Fruit fly (Drosophila melanogaster) whole organism, embryonic: ENCODE measurements around the gene CG14227.

Experiments
- Aef1 ChIP-seq: fragments of 200-800 bp; sonication (Bioruptor generic); IDR thresholded peaks from 3 replicates; pipeline ENCODE4 v1.3.6; 2022; ENCODE audit warnings: missing biosample characterization, missing genetic modification characterization
- Awh ChIP-seq: fragments of 200-800 bp; sonication (Bioruptor generic); IDR thresholded peaks from 2 replicates; pipeline ENCODE4, ENCODE4 v1.3.6; 2022; ENCODE audit warnings: missing biosample characterization, missing genetic modification characterization
- C15 ChIP-seq: fragments of 200-800 bp; sonication (Bioruptor generic); IDR thresholded peaks from 3 replicates; pipeline ENCODE4 v1.3.6; 2022; ENCODE audit warnings: missing biosample characterization, missing genetic modification characterization
- CG10462 ChIP-seq: fragments of 200-800 bp; sonication (Bioruptor generic); optimal IDR thresholded peaks from 2 replicates; lab custom pipeline; 2016; ENCODE audit warnings: missing biosample characterization, missing genetic modification characterization
- CG10565 ChIP-seq: fragments of 200-800 bp; sonication (Bioruptor generic); optimal IDR thresholded peaks from 3 replicates; lab custom pipeline; 2016; ENCODE audit warnings: missing biosample characterization, mild to moderate bottlenecking, missing genetic modification characterization
- CG12391 ChIP-seq: fragments of 200-800 bp; sonication (Bioruptor generic); optimal IDR thresholded peaks from 3 replicates; lab custom pipeline; 2018; ENCODE audit warnings: missing biosample characterization, mild to moderate bottlenecking, missing genetic modification characterization, moderate library complexity
- CG13123 ChIP-seq: fragments of 200-800 bp; sonication (Bioruptor generic); optimal IDR thresholded peaks from 2 replicates; lab custom pipeline; 2016; ENCODE audit warnings: missing biosample characterization, missing genetic modification characterization
- CG13424 ChIP-seq: fragments of 200-800 bp; sonication (Bioruptor generic); optimal IDR thresholded peaks from 2 replicates; lab custom pipeline; 2019; ENCODE audit warnings: missing biosample characterization, mild to moderate bottlenecking, missing genetic modification characterization, moderate library complexity
- CG13775 ChIP-seq: fragments of 200-800 bp; sonication (Bioruptor generic); optimal IDR thresholded peaks from 3 replicates; lab custom pipeline; 2017; ENCODE audit warnings: missing biosample characterization, mild to moderate bottlenecking, missing genetic modification characterization
- CG14050 ChIP-seq: fragments of 200-800 bp; sonication (Bioruptor generic); IDR thresholded peaks from 3 replicates; pipeline ENCODE4 v1.3.6; 2022; ENCODE audit warnings: missing biosample characterization, missing genetic modification characterization
- CG15514 ChIP-seq: fragments of 200-800 bp; sonication (Bioruptor generic); optimal IDR thresholded peaks from 3 replicates; lab custom pipeline; 2017; ENCODE audit warnings: missing biosample characterization, missing genetic modification characterization, mild to moderate bottlenecking, moderate library complexity, missing genetic modification reagents
- CG17802 ChIP-seq: fragments of 200-800 bp; sonication (Bioruptor generic); optimal IDR thresholded peaks from 2 replicates; lab custom pipeline; 2018; ENCODE audit warnings: missing biosample characterization, mild to moderate bottlenecking, missing genetic modification characterization, moderate library complexity
- CG18619 ChIP-seq: fragments of 200-800 bp; sonication (Bioruptor generic); optimal IDR thresholded peaks from 3 replicates; lab custom pipeline; 2017; ENCODE audit warnings: missing biosample characterization, mild to moderate bottlenecking, missing genetic modification characterization
- CG2129 ChIP-seq: fragments of 200-800 bp; sonication (Bioruptor generic); IDR thresholded peaks from 2 replicates; pipeline ENCODE4 v1.3.6; 2022; ENCODE audit warnings: missing biosample characterization, missing genetic modification characterization; ENCODE audit not compliant: partially characterized antibody
- CG30431 ChIP-seq: fragments of 200-800 bp; sonication (Bioruptor generic); optimal IDR thresholded peaks from 2 replicates; lab custom pipeline; 2017; ENCODE audit warnings: missing biosample characterization, missing genetic modification characterization
- CG32532 ChIP-seq: fragments of 200-800 bp; sonication (Bioruptor generic); IDR thresholded peaks from 2 replicates; pipeline ENCODE4 v1.3.6; 2022; ENCODE audit warnings: missing biosample characterization, missing genetic modification characterization
- CG4820 ChIP-seq: fragments of 200-800 bp; sonication (Bioruptor generic); optimal IDR thresholded peaks from 3 replicates; lab custom pipeline; 2016; ENCODE audit warnings: missing biosample characterization, missing genetic modification characterization
- CG6683 ChIP-seq: fragments of 200-800 bp; sonication (Bioruptor generic); optimal IDR thresholded peaks from 2 replicates; lab custom pipeline; 2017; ENCODE audit warnings: missing biosample characterization, mild to moderate bottlenecking, missing genetic modification characterization, missing genetic modification reagents
- CG6854 ChIP-seq: fragments of 200-800 bp; sonication (Bioruptor generic); optimal IDR thresholded peaks from 3 replicates; lab custom pipeline; 2017; ENCODE audit warnings: missing biosample characterization, mild to moderate bottlenecking, missing genetic modification characterization
- CG7372 ChIP-seq: fragments of 200-800 bp; sonication (Bioruptor generic); IDR thresholded peaks from 2 replicates; pipeline ENCODE4 v1.3.6; 2022; ENCODE audit warnings: missing biosample characterization, missing genetic modification characterization
- CG7786 ChIP-seq: fragments of 200-800 bp; sonication (Bioruptor generic); optimal IDR thresholded peaks from 2 replicates; lab custom pipeline; 2016; ENCODE audit warnings: missing biosample characterization, missing genetic modification characterization
- Eip74EF ChIP-seq, 2 experiments: fragments of 200-800 bp in 1 of 2; fragments of >200 bp in 1 of 2; sonication (Bioruptor generic) in 1 of 2; optimal IDR thresholded peaks; 2 replicates each; lab custom pipeline; 2017 to 2019; ENCODE audit warnings: missing biosample characterization in 2 of 2, missing genetic modification characterization in 2 of 2, mild to moderate bottlenecking in 1 of 2, moderate library complexity in 1 of 2
- Jarid2 ChIP-seq: fragments of 200-800 bp; sonication (Bioruptor generic); optimal IDR thresholded peaks from 3 replicates; lab custom pipeline; 2017; ENCODE audit warnings: mild to moderate bottlenecking, missing biosample characterization, missing genetic modification reagents, missing genetic modification characterization
- Med ChIP-seq: fragments of 200-800 bp; sonication (Bioruptor generic); peaks from one replicate; lab custom pipeline; 2016; ENCODE audit warnings: missing biosample characterization, missing genetic modification characterization, mild to moderate bottlenecking, inconsistent platforms, moderate library complexity
- Nf-YC ChIP-seq: fragments of 200-800 bp; optimal IDR thresholded peaks from 3 replicates; lab custom pipeline; 2019; ENCODE audit warnings: missing biosample characterization, mild to moderate bottlenecking, missing genetic modification characterization, moderate library complexity
- Scr ChIP-seq: fragments of 200-800 bp; sonication (Bioruptor generic); IDR thresholded peaks from 2 replicates; pipeline ENCODE4 v1.3.6; 2022; ENCODE audit warnings: missing biosample characterization, missing genetic modification characterization; ENCODE audit not compliant: partially characterized antibody
- Spps ChIP-seq: fragments of 200-800 bp; sonication (Bioruptor generic); optimal IDR thresholded peaks from 2 replicates; lab custom pipeline; 2018; ENCODE audit warnings: missing biosample characterization, mild to moderate bottlenecking, missing genetic modification characterization
- Taf1 ChIP-seq: fragments of 200-800 bp; sonication (Bioruptor generic); IDR thresholded peaks from 2 replicates; pipeline ENCODE4 v1.3.6; 2022; ENCODE audit warnings: missing biosample characterization, missing genetic modification characterization
- Trl ChIP-seq, 3 experiments: fragments of >200 bp in 2 of 3; fragments of 200-800 bp in 1 of 3; sonication (Bioruptor generic) in 1 of 3; optimal IDR thresholded peaks; 2 replicates in 1 of 3; 3 replicates in 2 of 3; lab custom pipeline; 2016 to 2017; ENCODE audit warnings: missing biosample characterization in 1 of 3, missing genetic modification characterization in 1 of 3
- YL-1 ChIP-seq: fragments of 200-800 bp; sonication (Bioruptor generic); optimal IDR thresholded peaks from 3 replicates; lab custom pipeline; 2017; ENCODE audit warnings: missing biosample characterization, mild to moderate bottlenecking, missing genetic modification characterization
- bab2 ChIP-seq: fragments of 200-800 bp; sonication (Bioruptor generic); optimal IDR thresholded peaks from 2 replicates; lab custom pipeline; 2016; ENCODE audit warnings: missing biosample characterization, missing genetic modification characterization
- chm ChIP-seq: fragments of 200-800 bp; sonication (Bioruptor generic); IDR thresholded peaks from 2 replicates; pipeline ENCODE4 v1.3.6; 2022; ENCODE audit warnings: missing biosample characterization, missing genetic modification characterization
- fu2 ChIP-seq: fragments of 200-800 bp; sonication (Bioruptor generic); optimal IDR thresholded peaks from 2 replicates; lab custom pipeline; 2016; ENCODE audit warnings: missing biosample characterization, missing genetic modification characterization
- gce ChIP-seq: fragments of 200-800 bp; sonication (Bioruptor generic); IDR thresholded peaks from 3 replicates; pipeline ENCODE4 v1.3.6; 2022; ENCODE audit warnings: missing biosample characterization, missing genetic modification characterization
- gsb ChIP-seq: fragments of 200-800 bp; sonication (Bioruptor generic); IDR thresholded peaks from 2 replicates; pipeline ENCODE4 v1.3.6; 2022; ENCODE audit warnings: missing biosample characterization, missing genetic modification characterization
- gt ChIP-seq: fragments of 200-800 bp; sonication (Bioruptor generic); IDR thresholded peaks from 2 replicates; pipeline ENCODE4 v1.3.6; 2022; ENCODE audit warnings: missing biosample characterization, missing genetic modification characterization
- hb ChIP-seq: fragments of 200-800 bp; sonication (Bioruptor generic); IDR thresholded peaks from 3 replicates; pipeline ENCODE4 v1.3.6; 2022; ENCODE audit warnings: missing biosample characterization, missing genetic modification characterization; ENCODE audit not compliant: partially characterized antibody
- kni ChIP-seq: fragments of 200-800 bp; sonication (Bioruptor generic); optimal IDR thresholded peaks from 3 replicates; lab custom pipeline; 2017; ENCODE audit warnings: mild to moderate bottlenecking, missing biosample characterization, missing genetic modification reagents, missing genetic modification characterization
- oc ChIP-seq: fragments of 200-800 bp; sonication (Bioruptor generic); optimal IDR thresholded peaks from 2 replicates; lab custom pipeline; 2018; ENCODE audit warnings: missing biosample characterization, mild to moderate bottlenecking, missing genetic modification characterization, moderate library complexity
- odd ChIP-seq: fragments of 200-800 bp; sonication (Bioruptor generic); optimal IDR thresholded peaks from 2 replicates; lab custom pipeline; 2017; ENCODE audit warnings: missing biosample characterization, mild to moderate bottlenecking, missing genetic modification characterization
- pb ChIP-seq: fragments of 200-800 bp; sonication (Bioruptor generic); optimal IDR thresholded peaks from 3 replicates; lab custom pipeline; 2016; ENCODE audit warnings: missing biosample characterization, missing genetic modification characterization
- ro ChIP-seq: fragments of 200-800 bp; sonication (Bioruptor generic); IDR thresholded peaks from 2 replicates; pipeline ENCODE4 v1.3.6; 2022; ENCODE audit warnings: missing biosample characterization, missing genetic modification characterization
- run ChIP-seq: fragments of 200-800 bp; sonication (Bioruptor generic); optimal IDR thresholded peaks from 3 replicates; lab custom pipeline; 2018; ENCODE audit warnings: missing biosample characterization, mild to moderate bottlenecking, missing genetic modification characterization
- sens-2 ChIP-seq: fragments of 200-800 bp; sonication (Bioruptor generic); IDR thresholded peaks from 2 replicates; pipeline ENCODE4 v1.3.6; 2022; ENCODE audit warnings: missing biosample characterization, missing genetic modification characterization
- so ChIP-seq: fragments of 200-800 bp; sonication (Bioruptor generic); IDR thresholded peaks from 3 replicates; pipeline ENCODE4 v1.3.6; 2022; ENCODE audit warnings: missing biosample characterization, missing genetic modification characterization
- sug ChIP-seq: fragments of 200-800 bp; optimal IDR thresholded peaks from 2 replicates; lab custom pipeline; 2019; ENCODE audit warnings: missing biosample characterization, mild to moderate bottlenecking, missing genetic modification characterization, moderate library complexity
- unc-4 ChIP-seq: fragments of 200-800 bp; sonication (Bioruptor generic); IDR thresholded peaks from 2 replicates; pipeline ENCODE4 v1.3.6; 2022; ENCODE audit warnings: missing biosample characterization, missing genetic modification characterization; ENCODE audit not compliant: partially characterized antibody
- unpg ChIP-seq: fragments of 200-800 bp; sonication (Bioruptor generic); optimal IDR thresholded peaks from 3 replicates; lab custom pipeline; 2018; ENCODE audit warnings: missing biosample characterization, mild to moderate bottlenecking, missing genetic modification characterization, moderate library complexity
- vfl ChIP-seq: fragments of 200-800 bp; sonication (Bioruptor generic); optimal IDR thresholded peaks from 2 replicates; lab custom pipeline; 2016; ENCODE audit warnings: missing biosample characterization, missing genetic modification characterization
- zen ChIP-seq: fragments of 200-800 bp; sonication (Bioruptor generic); optimal IDR thresholded peaks from 3 replicates; lab custom pipeline; 2018; ENCODE audit warnings: missing biosample characterization, mild to moderate bottlenecking, missing genetic modification characterization, moderate library complexity

The CG14227 gene

dm6 chrX:19668405-19668804, 20.3 kb downstream of the CG14227 start (continued):
- TF ChIP-seq CG7786 (GFP tag; lab: Kevin White, UChicago) (peak; percentile 98), Trl (optimal IDR thresholded peaks at IDR 0.05; lab: Kevin White, UChicago) (no peak), Trl (GFP tag; optimal IDR thresholded peaks at IDR 0.05; lab: Kevin White, UChicago) (peak; percentile 98), bab2 (peak; percentile 98), hb (GFP tag; lab: Robert Waterston, UW) (no peak), Scr (GFP tag; lab: Robert Waterston, UW) (no peak), ro (GFP tag; lab: Robert Waterston, UW) (peak; percentile 86), CG6854 (GFP tag; lab: Kevin White, UChicago) (peak; percentile 79), Med (GFP tag; lab: Kevin White, UChicago) (peak; percentile 100), C15 (peak; percentile 77), CG10462 (peak; percentile 94), chm (peak; percentile 98), CG4820 (peak; percentile 95), sug (peak; percentile 94), zen (tag; lab: Kevin White, UChicago) (peak; percentile 89), CG13424 (tag; lab: Kevin White, UChicago) (peak; percentile 93), oc (tag; lab: Kevin White, UChicago) (peak; percentile 97), CG13775 (GFP tag; lab: Kevin White, UChicago) (peak; percentile 93), CG10565 (GFP tag; lab: Kevin White, UChicago) (peak; percentile 90), CG13123 (GFP tag; lab: Kevin White, UChicago) (peak; percentile 95), CG2129 (GFP tag; lab: Robert Waterston, UW) (no peak), gce (GFP tag; lab: Robert Waterston, UW) (peak; percentile 89), sens-2 (GFP tag; lab: Robert Waterston, UW) (peak; percentile 92), gt (GFP tag; lab: Robert Waterston, UW) (peak; percentile 86), CG7372 (GFP tag; lab: Robert Waterston, UW) (peak; percentile 86), pb (GFP tag; lab: Kevin White, UChicago) (peak; percentile 96), Jarid2 (GFP tag; lab: Kevin White, UChicago) (peak; percentile 54), CG14050 (GFP tag; lab: Robert Waterston, UW) (peak; percentile 92), CG12391 (tag; lab: Kevin White, UChicago) (peak; percentile 96), CG30431 (peak; percentile 97), CG18619 (GFP tag; lab: Kevin White, UChicago) (peak; percentile 94), kni (peak; percentile 91), odd (GFP tag; lab: Kevin White, UChicago) (peak; percentile 91), Awh (GFP tag; lab: Robert Waterston, UW) (peak; percentile 92), CG17802 (tag; lab: Kevin White, UChicago) (peak; percentile 81), gsb (GFP tag; lab: Robert Waterston, UW) (peak; percentile 84), Spps (tag; lab: Kevin White, UChicago) (peak; percentile 94), unc-4 (no peak), Eip74EF (GFP tag; optimal IDR thresholded peaks at IDR 0.05; lab: Kevin White, UChicago) (peak in 1 of 2 experiments; percentile 91), unpg (GFP tag; lab: Kevin White, UChicago) (peak; percentile 97), vfl (GFP tag; lab: Kevin White, UChicago) (peak; percentile 95), so (GFP tag; lab: Robert Waterston, UW) (peak; percentile 94), YL-1 (GFP tag; lab: Kevin White, UChicago) (peak; percentile 90), fu2 (peak; percentile 96), CG15514 (GFP tag; lab: Kevin White, UChicago) (peak; percentile 81), CG6683 (GFP tag; lab: Kevin White, UChicago) (peak; percentile 78), run (tag; lab: Kevin White, UChicago) (peak; percentile 84), Taf1 (peak; percentile 87), Nf-YC (peak; percentile 72), Aef1 (GFP tag; lab: Robert Waterston, UW) (peak; percentile 93), CG32532 (GFP tag; lab: Robert Waterston, UW) (peak; percentile 93)
